Worm (Caenorhabditis elegans) whole organism, midembryonic: Measurements from ENCODE around the gene C11G10.1.

Experiments
- T22C8.4 ChIP-seq: fragments of 200-800 bp; sonication (Bioruptor generic); IDR thresholded peaks from 2 replicates; pipeline ENCODE4 v1.3.6; 2022; ENCODE audit warnings: missing genetic modification characterization, missing compliant biosample characterization
- cog-1 ChIP-seq: sonication (generic microtip); optimal IDR thresholded peaks from 2 replicates; lab custom pipeline; 2016; ENCODE audit warnings: missing genetic modification characterization, missing compliant biosample characterization
- flt-1 ChIP-seq: fragments of 200-800 bp; sonication (Bioruptor generic); IDR thresholded peaks from 2 replicates; pipeline ENCODE4 v1.3.6; 2022; ENCODE audit warnings: missing genetic modification characterization, missing compliant biosample characterization
- med-1 ChIP-seq: sonication (generic microtip); optimal IDR thresholded peaks from 2 replicates; lab custom pipeline; 2017; ENCODE audit warnings: missing genetic modification characterization, mild to moderate bottlenecking, missing compliant biosample characterization, antibody characterized with exemption, missing genetic modification reagents; ENCODE audit not compliant: insufficient read depth
- ref-1 ChIP-seq: fragments of 200-800 bp; sonication (Bioruptor generic); conservative IDR thresholded peaks from 2 replicates; pipeline ENCODE4 v1.3.6; 2022; ENCODE audit warnings: missing genetic modification reagents, missing genetic modification characterization, missing compliant biosample characterization
- tab-1 ChIP-seq: fragments of 200-800 bp; sonication (Bioruptor generic); IDR thresholded peaks from 2 replicates; pipeline ENCODE4 v1.3.6; 2022; ENCODE audit warnings: missing genetic modification characterization, missing compliant biosample characterization
- ztf-29 ChIP-seq: fragments of 200-800 bp; sonication (Bioruptor generic); IDR thresholded peaks from 2 replicates; pipeline ENCODE4 v1.3.6; 2022; ENCODE audit warnings: missing genetic modification reagents, missing genetic modification characterization, missing compliant biosample characterization

- TF ChIP-seq flt-1 (GFP tag; lab: Robert Waterston, UW) = no peak
- TF ChIP-seq cog-1 = no peak
- no peak for TF ChIP-seq ztf-29 (GFP tag; lab: Robert Waterston, UW)
- TF ChIP-seq tab-1 = no peak
- TF ChIP-seq ref-1 = no peak
- no peak for TF ChIP-seq med-1 (GFP tag; lab: Kevin White, UChicago)
- TF ChIP-seq T22C8.4 (GFP tag; lab: Robert Waterston, UW) = no peak
These were observed 50.7 kb downstream of the C11G10.1 start, which contains the start of gene mlt-9 for ce11 chrX:15107747-15108252.
